Worm (Caenorhabditis elegans): ENCODE results near the gene imp-3.

imp-3 gene

ce11 chrIV:7764319-7764718 lies 25.1 kb downstream of the imp-3 start (continued):
- TF ChIP-seq F55B11.4 (tag; optimal IDR thresholded peaks at IDR 0.05; ENCODE audit: borderline replicate concordance, insufficient read depth), result no peak
- no peak for TF ChIP-seq Y79H2A.3 (GFP tag; conservative IDR thresholded peaks at IDR 0.05)
- no peak for TF ChIP-seq mes-4 (tag; optimal IDR thresholded peaks at IDR 0.05)
- TF ChIP-seq unc-62 (GFP tag; optimal IDR thresholded peaks at IDR 0.05), result no peak
- no peak for TF ChIP-seq unc-130 (GFP tag; optimal IDR thresholded peaks at IDR 0.05)
- no peak for TF ChIP-seq nfya-2 (GFP tag; IDR thresholded peaks at IDR 0.05)
- TF ChIP-seq F33H1.4 (GFP tag; IDR thresholded peaks at IDR 0.05), result peak; percentile 93
- TF ChIP-seq nhr-80 (tag; optimal IDR thresholded peaks at IDR 0.05), result no peak
- no peak for TF ChIP-seq bed-2 (GFP tag; IDR thresholded peaks at IDR 0.05)
- no peak for TF ChIP-seq fkh-3 (tag; optimal IDR thresholded peaks at IDR 0.05)

ce11 chrIV:7763748-7764147 lies 25.7 kb downstream of the imp-3 start, which contains the start of the genes C46A5.6 and C46A5.1:
Gene C46A5.6, minus strand, starts transcription at chrIV:7763848.
Gene C46A5.1, plus strand, starts transcription at chrIV:7763931.
- TF ChIP-seq F57C9.4 (tag; optimal IDR thresholded peaks at IDR 0.05), result no peak
- no peak for TF ChIP-seq F22D6.2 (tag; optimal IDR thresholded peaks at IDR 0.05)
- TF ChIP-seq efl-1 (GFP tag; optimal IDR thresholded peaks at IDR 0.05), result no peak
- no peak for TF ChIP-seq let-607 (tag; optimal IDR thresholded peaks at IDR 0.05)
- TF ChIP-seq nfya-2 (GFP tag; IDR thresholded peaks at IDR 0.05), result no peak
- no peak for TF ChIP-seq Y67H2A.10 (GFP tag; conservative IDR thresholded peaks at IDR 0.05)
- no peak for TF ChIP-seq ama-1 (optimal IDR thresholded peaks at IDR 0.05)
- TF ChIP-seq ama-1 (GFP tag; optimal IDR thresholded peaks at IDR 0.05), result no peak
- TF ChIP-seq madf-8 (GFP tag; conservative IDR thresholded peaks at IDR 0.05), result no peak
- TF ChIP-seq lin-35 (GFP tag; optimal IDR thresholded peaks at IDR 0.05), result no peak
- no peak for TF ChIP-seq chd-7 (tag; optimal IDR thresholded peaks at IDR 0.05)

- no peak for TF ChIP-seq nfya-1 (tag; optimal IDR thresholded peaks at IDR 0.05; ENCODE audit: borderline replicate concordance, insufficient read depth)
- no peak for TF ChIP-seq F37B4.10 (GFP tag; IDR thresholded peaks at IDR 0.05)
- no peak for TF ChIP-seq rcor-1 (GFP tag; IDR thresholded peaks at IDR 0.05)
- no peak for TF ChIP-seq let-526 (GFP tag; IDR thresholded peaks at IDR 0.05)
- no peak for TF ChIP-seq somi-1 (GFP tag; optimal IDR thresholded peaks at IDR 0.05)
- TF ChIP-seq F22D6.2 (tag; optimal IDR thresholded peaks at IDR 0.05), result no peak
- TF ChIP-seq chd-7 (tag; optimal IDR thresholded peaks at IDR 0.05), result no peak
- no peak for TF ChIP-seq snpc-4 (GFP tag; optimal IDR thresholded peaks at IDR 0.05)
- no peak for TF ChIP-seq snpc-4 (tag; optimal IDR thresholded peaks at IDR 0.05)
Observed at ce11 chrIV:7760117-7760516, 29.3 kb downstream of the imp-3 start, which contains the start of gene del-7. Gene del-7, plus strand, starts transcription at chrIV:7760417.

ce11 chrIV:7759527-7759926 lies 29.9 kb downstream of the imp-3 start, which contains the start of gene dsb-3:
Gene dsb-3, minus strand, starts transcription at chrIV:7759627.
- TF ChIP-seq dpff-1 (tag; optimal IDR thresholded peaks at IDR 0.05), result no peak
- TF ChIP-seq rec-8 (tag; optimal IDR thresholded peaks at IDR 0.05), result no peak
- TF ChIP-seq Y53G8AR.9 (GFP tag; conservative IDR thresholded peaks at IDR 0.05), result no peak
- no peak for TF ChIP-seq ztf-6 (GFP tag; IDR thresholded peaks at IDR 0.05)
- no peak for TF ChIP-seq F49E8.2 (tag; optimal IDR thresholded peaks at IDR 0.05; ENCODE audit: insufficient read depth)
- TF ChIP-seq Y56A3A.18 (GFP tag; IDR thresholded peaks at IDR 0.05), result no peak
- TF ChIP-seq mcd-1 (GFP tag; IDR thresholded peaks at IDR 0.05), result no peak
- no peak for TF ChIP-seq F23B12.7 (tag; optimal IDR thresholded peaks at IDR 0.05; ENCODE audit: insufficient read depth)
- no peak for TF ChIP-seq nfya-1 (tag; optimal IDR thresholded peaks at IDR 0.05; ENCODE audit: borderline replicate concordance, insufficient read depth)
- no peak for TF ChIP-seq somi-1 (GFP tag; optimal IDR thresholded peaks at IDR 0.05)
- TF ChIP-seq B0261.1 (tag; optimal IDR thresholded peaks at IDR 0.05), result no peak
- no peak for TF ChIP-seq let-526 (GFP tag; IDR thresholded peaks at IDR 0.05)
- TF ChIP-seq F37B4.10 (GFP tag; IDR thresholded peaks at IDR 0.05), result no peak
- no peak for TF ChIP-seq F52B5.7 (tag; optimal IDR thresholded peaks at IDR 0.05)
- no peak for TF ChIP-seq ceh-58 (GFP tag; IDR thresholded peaks at IDR 0.05)
- no peak for TF ChIP-seq lsl-1 (GFP tag; optimal IDR thresholded peaks at IDR 0.05)
- TF ChIP-seq mel-28 (tag; optimal IDR thresholded peaks at IDR 0.05; ENCODE audit: borderline replicate concordance), result no peak
- no peak for TF ChIP-seq dpl-1 (GFP tag; optimal IDR thresholded peaks at IDR 0.05)
